Fruit fly (Drosophila melanogaster) S2 (cell line): ENCODE results near the gene CG18745.

Experiments used
- CG8478 ChIP-seq: fragments of >200 bp; optimal IDR thresholded peaks from 2 replicates; lab custom pipeline; 2018
- CTCF ChIP-seq, 2 experiments: fragments of >200 bp; optimal IDR thresholded peaks; 2 replicates each; lab custom pipeline; 2018

The CG18745 gene

dm6 chr3R:7771656-7772055, 14.3 kb downstream of the CG18745 start, which contains the start of gene CG11286:
Gene CG11286 (minus strand): TSS chr3R:7771756.
- TF ChIP-seq CTCF (optimal IDR thresholded peaks at IDR 0.05; lab: Kevin White, UChicago) = no peak
- no peak for TF ChIP-seq CG8478 (lab: Kevin White, UChicago)

DNA sequence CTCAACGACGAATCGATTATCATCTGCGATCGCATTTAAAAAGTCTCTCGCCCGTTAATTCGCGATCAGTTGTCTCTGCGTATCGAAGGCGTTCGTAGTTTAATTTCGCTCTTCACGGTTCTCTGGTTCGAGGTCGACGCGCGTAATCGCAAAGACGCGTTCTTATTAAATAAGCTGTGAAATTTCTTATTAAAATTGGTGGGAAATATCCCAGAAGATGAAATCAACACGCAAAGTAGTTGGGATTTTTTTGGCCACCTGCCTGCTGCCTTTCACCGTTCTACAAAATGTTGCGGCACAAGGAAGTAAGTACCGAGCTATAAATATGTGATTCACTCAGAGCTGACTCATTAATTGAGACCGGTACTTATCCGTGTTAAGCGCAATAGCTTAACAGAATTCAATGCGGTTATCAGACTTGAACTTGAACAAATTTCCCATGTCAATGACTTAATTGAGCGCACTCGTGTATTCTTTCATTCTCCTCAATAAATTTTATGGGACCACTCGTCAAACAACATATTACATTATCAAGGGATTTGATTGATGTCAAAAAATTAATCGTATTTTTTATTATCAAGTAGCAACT, 24.9 kb downstream of the CG18745 start:
- TF ChIP-seq CG8478 (lab: Kevin White, UChicago) = no peak
- TF ChIP-seq CTCF (optimal IDR thresholded peaks at IDR 0.05; lab: Kevin White, UChicago) = no peak

DNA sequence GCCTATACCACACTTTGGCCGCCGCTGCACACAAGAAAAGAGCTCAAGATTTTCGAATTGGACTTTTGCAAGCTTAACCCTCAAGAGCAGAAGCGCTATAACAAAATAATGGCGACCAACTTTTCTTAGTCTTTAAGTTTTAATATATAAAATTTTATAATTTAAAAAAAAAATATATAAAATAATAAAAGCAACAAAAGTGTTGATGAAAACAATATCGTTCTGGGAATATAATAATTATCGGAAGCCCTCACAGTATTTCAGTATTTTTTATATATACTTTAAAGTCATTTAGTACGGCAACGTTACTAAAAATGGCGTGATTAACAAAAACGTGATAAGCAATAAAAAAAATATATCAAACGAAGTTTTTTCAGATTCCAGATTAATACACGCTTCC, 26.4 kb downstream of the CG18745 start, which contains the start of gene Sp7:
TSS of gene Sp7 (plus strand) at position 301 of the 400 bp plus-strand sequence.
- no peak for TF ChIP-seq CTCF (optimal IDR thresholded peaks at IDR 0.05; lab: Kevin White, UChicago)
- no peak for TF ChIP-seq CG8478 (lab: Kevin White, UChicago)

DNA sequence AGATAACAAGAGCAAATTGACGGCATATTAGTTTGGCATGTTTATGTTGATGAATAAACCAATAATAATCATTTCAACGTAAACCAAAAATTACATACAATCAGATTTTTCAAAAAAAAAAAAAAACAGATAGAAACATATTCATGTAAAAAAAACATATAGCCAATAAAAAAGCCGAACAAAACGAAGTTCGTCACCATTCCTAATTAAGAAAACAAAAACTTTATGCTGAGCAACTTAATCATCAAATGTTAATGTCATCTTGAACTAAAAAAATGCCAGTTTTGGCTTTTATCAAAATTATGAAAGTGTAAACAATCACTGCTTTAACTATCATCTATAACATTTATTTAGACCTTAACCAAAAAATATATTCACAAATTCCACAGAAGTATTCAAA, 28.1 kb downstream of the CG18745 start, which contains the start of gene CG10919:
TSS of gene CG10919 (plus strand) at position 301 of the 400 bp plus-strand sequence.
- TF ChIP-seq CTCF (optimal IDR thresholded peaks at IDR 0.05; lab: Kevin White, UChicago) = no peak
- TF ChIP-seq CG8478 (lab: Kevin White, UChicago) = no peak

- TF ChIP-seq CG8478 (lab: Kevin White, UChicago) (no peak), CTCF (optimal IDR thresholded peaks at IDR 0.05; lab: Kevin White, UChicago) (no peak)
These were observed 32.4 kb downstream of the CG18745 start for dm6 chr3R:7753518-7753917.

DNA sequence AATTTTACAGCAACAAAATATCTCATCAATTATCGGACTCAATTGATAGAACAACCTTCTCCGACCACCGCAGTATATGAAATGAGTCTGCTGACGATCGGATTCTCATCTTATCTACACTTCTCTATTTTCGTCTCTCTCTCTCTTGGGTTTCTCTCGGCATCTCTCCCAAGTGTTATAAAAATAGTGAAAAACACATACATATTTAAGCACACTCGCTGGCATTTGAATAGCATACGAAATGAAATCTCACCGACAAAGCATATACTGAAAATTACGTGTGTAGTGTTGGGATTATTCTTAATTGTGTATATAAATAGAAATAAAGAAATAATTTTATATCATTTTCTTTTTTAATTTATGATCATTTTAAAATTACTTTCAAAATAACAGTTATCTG, 35.9 kb downstream of the CG18745 start, which contains the start of gene pyd3:
TSS of gene pyd3 (minus strand) at position 87 of the 400 bp plus-strand sequence.
- no peak for TF ChIP-seq CG8478 (lab: Kevin White, UChicago)
- no peak for TF ChIP-seq CTCF (optimal IDR thresholded peaks at IDR 0.05; lab: Kevin White, UChicago)

- TF ChIP-seq CTCF (optimal IDR thresholded peaks at IDR 0.05; lab: Kevin White, UChicago) = no peak
- no peak for TF ChIP-seq CG8478 (lab: Kevin White, UChicago)
These were observed 46.5 kb downstream of the CG18745 start, which contains the start of gene CG43254 for dm6 chr3R:7739463-7739862. Gene CG43254 (minus strand): TSS chr3R:7739563.
